Worm (Caenorhabditis elegans): ENCODE measurements around the gene pals-29.

Gene pals-29

ce11 chrIV:14510344-14510793 is 32.0 kb downstream of the pals-29 start:
- peak; percentile 13 for TF ChIP-seq snpc-1.1 (tag; optimal IDR thresholded peaks at IDR 0.05; ENCODE audit: insufficient read depth)
- peak; percentile 25 for TF ChIP-seq snpc-4 (GFP tag; optimal IDR thresholded peaks at IDR 0.05)
- peak in 3 of 4 experiments; percentile 59 to 96 (median 65) for TF ChIP-seq snpc-4 (tag; optimal IDR thresholded peaks at IDR 0.05)
- peak; percentile 84 for TF ChIP-seq attf-6 (GFP tag; IDR thresholded peaks at IDR 0.05)

ce11 chrIV:14506995-14507394 is 35.4 kb downstream of the pals-29 start:
- TF ChIP-seq F23B12.7 (tag; optimal IDR thresholded peaks at IDR 0.05; ENCODE audit: insufficient read depth) (no peak), attf-5 (GFP tag; optimal IDR thresholded peaks at IDR 0.05) (no peak), madf-6 (GFP tag; IDR thresholded peaks at IDR 0.05) (no peak), madf-8 (GFP tag; conservative IDR thresholded peaks at IDR 0.05) (no peak), mes-4 (tag; optimal IDR thresholded peaks at IDR 0.05) (no peak), bed-2 (GFP tag; IDR thresholded peaks at IDR 0.05) (no peak), xnd-1 (tag; optimal IDR thresholded peaks at IDR 0.05) (no peak), hrde-1 (tag; optimal IDR thresholded peaks at IDR 0.05; ENCODE audit: borderline replicate concordance) (no peak), lin-26 (GFP tag; IDR thresholded peaks at IDR 0.05) (no peak), snpc-1.3 (tag; optimal IDR thresholded peaks at IDR 0.05; ENCODE audit: insufficient read depth) (no peak), F37B4.10 (GFP tag; IDR thresholded peaks at IDR 0.05) (no peak), F49E8.2 (tag; optimal IDR thresholded peaks at IDR 0.05; ENCODE audit: insufficient read depth) (no peak)

ce11 chrIV:14506042-14506441 is 36.4 kb downstream of the pals-29 start:
- TF ChIP-seq let-526 (GFP tag; IDR thresholded peaks at IDR 0.05): no peak
- TF ChIP-seq aptf-2 (GFP tag; conservative IDR thresholded peaks at IDR 0.05): no peak
- no peak for TF ChIP-seq F22D6.2 (tag; optimal IDR thresholded peaks at IDR 0.05)
- no peak for TF ChIP-seq egl-18 (GFP tag; IDR thresholded peaks at IDR 0.05)
- no peak for TF ChIP-seq lin-35 (GFP tag; optimal IDR thresholded peaks at IDR 0.05)
- TF ChIP-seq akir-1 (GFP tag; optimal IDR thresholded peaks at IDR 0.05): no peak
- peak; percentile 41; the same call in 1 of the 2 replicates for TF ChIP-seq attf-6 (GFP tag; IDR thresholded peaks at IDR 0.05)

- no peak for TF ChIP-seq akir-1 (GFP tag; optimal IDR thresholded peaks at IDR 0.05)
- TF ChIP-seq C17E4.6 (GFP tag; IDR thresholded peaks at IDR 0.05): no peak
- no peak for TF ChIP-seq F39B2.1 (GFP tag; IDR thresholded peaks at IDR 0.05)
These were observed 37.4 kb downstream of the pals-29 start, which contains the start of gene tag-273 for ce11 chrIV:14505066-14505465. tag-273 (minus strand) TSS chrIV:14505166.

- TF ChIP-seq mel-28 (tag; optimal IDR thresholded peaks at IDR 0.05; ENCODE audit: borderline replicate concordance) (no peak), hmg-1.2 (GFP tag; IDR thresholded peaks at IDR 0.05) (peak; percentile 80), Y95B8A.8 (GFP tag; IDR thresholded peaks at IDR 0.05) (no peak)
These were observed 45.9 kb downstream of the pals-29 start for ce11 chrIV:14496494-14496893.

- no peak for TF ChIP-seq bed-1 (GFP tag; IDR thresholded peaks at IDR 0.05)
- no peak for TF ChIP-seq hlh-12 (tag; optimal IDR thresholded peaks at IDR 0.05)
- no peak for TF ChIP-seq snpc-4 (GFP tag; optimal IDR thresholded peaks at IDR 0.05)
- peak in 2 of 4 experiments; percentile 40 to 61 for TF ChIP-seq snpc-4 (tag; optimal IDR thresholded peaks at IDR 0.05)
- no peak for TF ChIP-seq mel-28 (tag; optimal IDR thresholded peaks at IDR 0.05; ENCODE audit: borderline replicate concordance)
- peak; percentile 63; the same call in 1 of the 2 replicates for TF ChIP-seq attf-6 (GFP tag; IDR thresholded peaks at IDR 0.05)
- no peak for TF ChIP-seq F55B11.4 (tag; optimal IDR thresholded peaks at IDR 0.05; ENCODE audit: borderline replicate concordance, insufficient read depth)
- TF ChIP-seq cebp-2 (GFP tag; IDR thresholded peaks at IDR 0.05): no peak
- TF ChIP-seq athp-1 (tag; optimal IDR thresholded peaks at IDR 0.05): no peak
- no peak for TF ChIP-seq gei-17 (GFP tag; optimal IDR thresholded peaks at IDR 0.05)
- TF ChIP-seq fkh-3 (tag; optimal IDR thresholded peaks at IDR 0.05): no peak
- no peak for TF ChIP-seq ama-1 (optimal IDR thresholded peaks at IDR 0.05)
- no peak for TF ChIP-seq ama-1 (GFP tag; optimal IDR thresholded peaks at IDR 0.05)
- TF ChIP-seq hlh-26 (GFP tag; conservative IDR thresholded peaks at IDR 0.05): no peak
- TF ChIP-seq die-1 (tag; optimal IDR thresholded peaks at IDR 0.05): no peak
- no peak for TF ChIP-seq dpl-1 (GFP tag; optimal IDR thresholded peaks at IDR 0.05)
- TF ChIP-seq dpff-1 (tag; optimal IDR thresholded peaks at IDR 0.05): no peak
These were observed 46.9 kb downstream of the pals-29 start for ce11 chrIV:14495474-14495873.

All from whole organism, young adult.